ENCODE assay signal across 2 worm cellular contexts in the genomic region with DNA sequence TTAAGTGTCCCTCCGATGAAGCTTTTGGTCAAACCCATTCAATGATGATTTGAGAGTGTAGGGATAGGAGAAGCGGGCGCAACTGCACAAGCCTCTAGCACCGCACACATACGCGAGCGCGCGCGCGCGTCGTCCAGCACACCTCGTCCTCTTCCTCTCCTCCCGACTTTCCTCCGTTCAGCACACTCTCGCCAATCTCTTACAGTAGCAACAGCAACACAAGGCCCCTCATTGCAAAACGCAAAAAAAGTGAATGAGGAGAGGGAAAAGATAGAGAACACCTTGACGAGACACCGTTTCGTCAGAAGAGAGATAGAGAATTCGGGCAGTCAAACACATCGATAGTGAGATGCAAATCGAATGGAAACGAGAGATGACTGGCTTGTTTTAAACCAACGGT.
TF ChIP-seq lines count a peak whose summit lies in the region.

No protein-coding gene starts in this region.

TF ChIP-seq in whole organism, L4 larva, 104 proteins besides CTCF, POLR2A, EP300 and RAD21 (continued from another document):
- TF ChIP-seq hmg-1.1 (GFP tag; IDR thresholded peaks at IDR 0.05; lab: Robert Waterston, UW) (no peak), duxl-1 (tag; optimal IDR thresholded peaks at IDR 0.05; lab: Kevin White, UChicago; ENCODE audit: poor library complexity) (no peak), lin-29 (GFP tag; IDR thresholded peaks at IDR 0.05; lab: Robert Waterston, UW) (no peak), snpc-1.2 (GFP tag; IDR thresholded peaks at IDR 0.05; lab: Robert Waterston, UW) (no peak), lim-7 (GFP tag; IDR thresholded peaks at IDR 0.05; lab: Robert Waterston, UW) (no peak), mdt-29 (GFP tag; IDR thresholded peaks at IDR 0.05; lab: Robert Waterston, UW) (no peak), mxl-2 (GFP tag; conservative IDR thresholded peaks at IDR 0.05; lab: Robert Waterston, UW) (no peak), arid-1 (GFP tag; conservative IDR thresholded peaks at IDR 0.05; lab: Robert Waterston, UW) (0 out of 2 replicates have a peak, but pooled peaks have one; percentile 50), sdz-12 (GFP tag; optimal IDR thresholded peaks at IDR 0.05; lab: Kevin White, UChicago) (no peak), mes-2 (tag; optimal IDR thresholded peaks at IDR 0.05; lab: Kevin White, UChicago; ENCODE audit: poor library complexity, severe bottlenecking) (peak; percentile 51)

TF ChIP-seq in whole organism, late embryonic, 69 proteins besides CTCF, POLR2A, EP300 and RAD21 (continued from another document):
- TF ChIP-seq F13H6.1 (tag; optimal IDR thresholded peaks at IDR 0.05; lab: Kevin White, UChicago) (peak; percentile 36), odd-2 (tag; optimal IDR thresholded peaks at IDR 0.05; lab: Kevin White, UChicago) (no peak), K02D7.2 (tag; optimal IDR thresholded peaks at IDR 0.05; lab: Kevin White, UChicago) (no peak), Y22D7AL.16 (tag; optimal IDR thresholded peaks at IDR 0.05; lab: Kevin White, UChicago) (no peak), ceh-30 (tag; optimal IDR thresholded peaks at IDR 0.05; lab: Kevin White, UChicago) (no peak)
TF ChIP-seq in whole organism, late embryonic: peak in this region for 20.
